Worm (Caenorhabditis elegans) whole organism, L1 larva: Measurements from ENCODE around the gene spe-43.

Experiments
- C04F5.9 ChIP-seq: sonication (generic microtip); optimal IDR thresholded peaks from 2 replicates; lab custom pipeline; 2016; ENCODE audit warnings: missing genetic modification characterization, missing compliant biosample characterization
- C34B4.2 ChIP-seq: sonication (generic microtip); optimal IDR thresholded peaks from 2 replicates; lab custom pipeline; 2017; ENCODE audit warnings: mild to moderate bottlenecking, missing genetic modification characterization, missing compliant biosample characterization
- F16B12.6 ChIP-seq: fragments of 150-350 bp; optimal IDR thresholded peaks from 2 replicates; lab custom pipeline; 2014; ENCODE audit warnings: missing biosample characterization, missing genetic modification characterization
- Y116A8C.19 ChIP-seq: sonication (generic microtip); optimal IDR thresholded peaks from 2 replicates; lab custom pipeline; 2016; ENCODE audit warnings: missing compliant biosample characterization, missing genetic modification characterization, borderline replicate concordance
- aha-1 ChIP-seq: fragments of 150-350 bp; optimal IDR thresholded peaks from 2 replicates; lab custom pipeline; 2014; ENCODE audit warnings: missing biosample characterization, missing genetic modification characterization
- aly-2 ChIP-seq: fragments of 150-350 bp; optimal IDR thresholded peaks from 2 replicates; lab custom pipeline; 2014; ENCODE audit warnings: missing biosample characterization, missing genetic modification characterization
- ama-1 ChIP-seq: fragments of 150-350 bp; optimal IDR thresholded peaks from 2 replicates; lab custom pipeline; 2014
- ceh-63 ChIP-seq: fragments of 200-800 bp; sonication (Bioruptor generic); optimal IDR thresholded peaks from 2 replicates; lab custom pipeline; 2018; ENCODE audit warnings: mild to moderate bottlenecking, missing genetic modification characterization, missing compliant biosample characterization
- ces-1 ChIP-seq: fragments of 150-350 bp; optimal IDR thresholded peaks from 2 replicates; lab custom pipeline; 2014; ENCODE audit warnings: missing biosample characterization, missing genetic modification reagents, missing genetic modification characterization
- dpl-1 ChIP-seq, 3 experiments: fragments of 150-350 bp in 2 of 3; sonication (generic microtip) in 1 of 3; optimal IDR thresholded peaks; 2 replicates each; lab custom pipeline; 2014 to 2017; ENCODE audit warnings: missing biosample characterization in 3 of 3, missing genetic modification characterization in 3 of 3, missing genetic modification reagents in 3 of 3
- dsc-1 ChIP-seq: sonication (generic microtip); optimal IDR thresholded peaks from 2 replicates; lab custom pipeline; 2016; ENCODE audit warnings: mild to moderate bottlenecking, missing genetic modification characterization, missing compliant biosample characterization
- efl-1 ChIP-seq, 4 experiments: fragments of 150-350 bp; optimal IDR thresholded peaks in 3 of 4; peaks in 1 of 4; 1 replicate in 1 of 4; 2 replicates in 3 of 4; lab custom pipeline; 2014; ENCODE audit warnings: missing biosample characterization in 2 of 4, missing genetic modification characterization in 2 of 4, missing genetic modification reagents in 2 of 4
- efl-3 ChIP-seq: fragments of 200-800 bp; sonication (Bioruptor generic); optimal IDR thresholded peaks from 2 replicates; lab custom pipeline; 2018; ENCODE audit warnings: mild to moderate bottlenecking, missing genetic modification characterization, missing compliant biosample characterization
- egl-27 ChIP-seq, 2 experiments: fragments of 150-350 bp in 1 of 2; sonication (generic microtip); optimal IDR thresholded peaks; 3 replicates each; lab custom pipeline; 2017 to 2018; ENCODE audit warnings: missing biosample characterization in 2 of 2, missing genetic modification characterization in 2 of 2, missing genetic modification reagents in 2 of 2
- ets-5 ChIP-seq: fragments of 200-800 bp; sonication (Bioruptor generic); IDR thresholded peaks from 2 replicates; pipeline ENCODE4 v1.3.6; 2022; ENCODE audit warnings: missing genetic modification characterization, missing compliant biosample characterization
- fkh-10 ChIP-seq: sonication (generic microtip); optimal IDR thresholded peaks from 2 replicates; lab custom pipeline; 2017; ENCODE audit warnings: missing biosample characterization, missing genetic modification reagents, missing genetic modification characterization
- fkh-4 ChIP-seq: sonication (generic microtip); optimal IDR thresholded peaks from 2 replicates; lab custom pipeline; 2016; ENCODE audit warnings: missing compliant biosample characterization, missing genetic modification characterization, borderline replicate concordance
- fos-1 ChIP-seq: fragments of 150-350 bp; optimal IDR thresholded peaks from 2 replicates; lab custom pipeline; 2014; ENCODE audit warnings: missing biosample characterization, missing genetic modification characterization
- grh-1 ChIP-seq: fragments of 200-800 bp; sonication (Bioruptor generic); IDR thresholded peaks from 2 replicates; pipeline ENCODE4 v1.3.6; 2022; ENCODE audit warnings: missing genetic modification reagents, missing genetic modification characterization, missing compliant biosample characterization
- hlh-4 ChIP-seq: sonication (generic microtip); optimal IDR thresholded peaks from 2 replicates; lab custom pipeline; 2016; ENCODE audit warnings: mild to moderate bottlenecking, missing genetic modification characterization, missing compliant biosample characterization
- hpl-2 ChIP-seq: fragments of 150-350 bp; optimal IDR thresholded peaks from 2 replicates; lab custom pipeline; 2014; ENCODE audit warnings: missing biosample characterization, missing genetic modification reagents, missing genetic modification characterization
- irx-1 ChIP-seq: sonication (generic microtip); optimal IDR thresholded peaks from 2 replicates; lab custom pipeline; 2016; ENCODE audit warnings: missing genetic modification characterization, missing compliant biosample characterization
- jun-1 ChIP-seq: fragments of 150-350 bp; optimal IDR thresholded peaks from 2 replicates; lab custom pipeline; 2014; ENCODE audit warnings: missing biosample characterization, missing genetic modification reagents, missing genetic modification characterization
- lin-13 ChIP-seq: fragments of 150-350 bp; optimal IDR thresholded peaks from 2 replicates; lab custom pipeline; 2014; ENCODE audit warnings: missing biosample characterization, missing genetic modification reagents, missing genetic modification characterization
- lir-3 ChIP-seq: sonication (generic microtip); optimal IDR thresholded peaks from 2 replicates; lab custom pipeline; 2016; ENCODE audit warnings: mild to moderate bottlenecking, missing genetic modification characterization, moderate library complexity, missing compliant biosample characterization; ENCODE audit not compliant: poor library complexity
- mef-2 ChIP-seq: fragments of 150-350 bp; optimal IDR thresholded peaks from 2 replicates; lab custom pipeline; 2014; ENCODE audit warnings: missing biosample characterization, missing genetic modification characterization
- nhr-12 ChIP-seq: sonication (generic microtip); optimal IDR thresholded peaks from 2 replicates; lab custom pipeline; 2017; ENCODE audit warnings: missing biosample characterization, missing genetic modification characterization
- nhr-19 ChIP-seq: fragments of 200-800 bp; sonication (Bioruptor generic); conservative IDR thresholded peaks from 2 replicates; pipeline ENCODE4 v1.3.6; 2022; ENCODE audit warnings: missing genetic modification characterization, missing compliant biosample characterization
- nhr-71 ChIP-seq: sonication (generic microtip); optimal IDR thresholded peaks from 2 replicates; lab custom pipeline; 2016; ENCODE audit warnings: mild to moderate bottlenecking, missing genetic modification characterization, moderate library complexity, missing compliant biosample characterization
- nhr-77 ChIP-seq: fragments of 150-350 bp; optimal IDR thresholded peaks from 2 replicates; lab custom pipeline; 2014; ENCODE audit warnings: missing biosample characterization, missing genetic modification characterization
- pag-3 ChIP-seq: sonication (generic microtip); optimal IDR thresholded peaks from 2 replicates; lab custom pipeline; 2017; ENCODE audit warnings: missing genetic modification characterization, mild to moderate bottlenecking, missing compliant biosample characterization, antibody characterized with exemption, borderline replicate concordance; ENCODE audit not compliant: insufficient read depth
- pax-3 ChIP-seq: fragments of 200-800 bp; sonication (Bioruptor generic); optimal IDR thresholded peaks from 2 replicates; lab custom pipeline; 2018; ENCODE audit warnings: mild to moderate bottlenecking, missing genetic modification characterization, moderate library complexity, missing compliant biosample characterization
- pqm-1 ChIP-seq: sonication (generic microtip); optimal IDR thresholded peaks from 3 replicates; lab custom pipeline; 2017; ENCODE audit warnings: missing biosample characterization, missing genetic modification characterization
- skn-1 ChIP-seq: fragments of 150-350 bp; optimal IDR thresholded peaks from 2 replicates; lab custom pipeline; 2014; ENCODE audit warnings: missing biosample characterization, missing genetic modification characterization
- snpc-4 ChIP-seq: fragments of 150-350 bp; optimal IDR thresholded peaks from 2 replicates; lab custom pipeline; 2014; ENCODE audit warnings: missing biosample characterization, missing genetic modification characterization
- sptf-1 ChIP-seq: fragments of 150-350 bp; optimal IDR thresholded peaks from 2 replicates; lab custom pipeline; 2014; ENCODE audit warnings: missing biosample characterization, missing genetic modification characterization
- sup-37 ChIP-seq: fragments of 200-800 bp; sonication (Bioruptor generic); optimal IDR thresholded peaks from 2 replicates; lab custom pipeline; 2018; ENCODE audit warnings: mild to moderate bottlenecking, missing genetic modification characterization, missing compliant biosample characterization
- swsn-7 ChIP-seq: sonication (generic microtip); optimal IDR thresholded peaks from 2 replicates; lab custom pipeline; 2016; ENCODE audit warnings: missing genetic modification characterization, missing compliant biosample characterization
- tlp-1 ChIP-seq: fragments of 150-350 bp; optimal IDR thresholded peaks from 2 replicates; lab custom pipeline; 2014; ENCODE audit warnings: missing biosample characterization, missing genetic modification characterization
- unc-30 ChIP-seq: sonication (generic microtip); optimal IDR thresholded peaks from 2 replicates; lab custom pipeline; 2017; ENCODE audit warnings: missing biosample characterization, missing genetic modification characterization
- vab-15 ChIP-seq: sonication (generic microtip); optimal IDR thresholded peaks from 2 replicates; lab custom pipeline; 2017; ENCODE audit warnings: missing genotype, mild to moderate bottlenecking, missing genetic modification characterization, missing compliant biosample characterization
- xbp-1 ChIP-seq: sonication (generic microtip); optimal IDR thresholded peaks from 2 replicates; lab custom pipeline; 2016; ENCODE audit warnings: missing genetic modification characterization, missing compliant biosample characterization
- zag-1 ChIP-seq: fragments of 150-350 bp; optimal IDR thresholded peaks from 2 replicates; lab custom pipeline; 2014; ENCODE audit warnings: missing biosample characterization, missing genetic modification characterization
- ztf-11 ChIP-seq, 2 experiments: sonication (generic microtip); optimal IDR thresholded peaks; 2 replicates each; lab custom pipeline; 2016 to 2017; ENCODE audit warnings: missing genetic modification characterization in 2 of 2, missing biosample characterization in 1 of 2, missing compliant biosample characterization in 1 of 2

Gene spe-43

ce11 chrIV:13107359-13107758 lies 34.8 kb downstream of the spe-43 start, which contains the start of gene B0564.2:
B0564.2 (plus strand) TSS chrIV:13107659.
- TF ChIP-seq ama-1 (lab: Kevin White, UChicago) (no peak), skn-1 (no peak), sptf-1 (tag; lab: Kevin White, UChicago) (no peak), mef-2 (tag; lab: Kevin White, UChicago) (no peak), nhr-19 (no peak), aha-1 (tag; lab: Kevin White, UChicago) (no peak)

ce11 chrIV:13104900-13105299 lies 37.3 kb downstream of the spe-43 start, which contains the start of gene rde-11:
rde-11 (plus strand) TSS chrIV:13105200.
- TF ChIP-seq C04F5.9 (tag; lab: Kevin White, UChicago), result no peak
- no peak for TF ChIP-seq efl-1 (optimal IDR thresholded peaks at IDR 0.05; lab: Kevin White, UChicago)
- no peak for TF ChIP-seq efl-1 (GFP tag; optimal IDR thresholded peaks at IDR 0.05 in 1 of 2; lab: Kevin White, UChicago)
- TF ChIP-seq C34B4.2 (tag; lab: Kevin White, UChicago), result no peak
- TF ChIP-seq nhr-19, result no peak
- TF ChIP-seq pqm-1 (tag; lab: Kevin White, UChicago), result no peak
- no peak for TF ChIP-seq ztf-11 (tag; optimal IDR thresholded peaks at IDR 0.05; lab: Kevin White, UChicago)
- no peak for TF ChIP-seq ces-1
- TF ChIP-seq Y116A8C.19 (tag; lab: Kevin White, UChicago), result no peak
- TF ChIP-seq tlp-1 (tag; lab: Kevin White, UChicago), result no peak
- TF ChIP-seq lin-13 (GFP tag; lab: Kevin White, UChicago), result no peak

ce11 chrIV:13100415-13100814 lies 41.7 kb downstream of the spe-43 start, which contains the start of gene fask-1:
fask-1 (plus strand) TSS chrIV:13100715.
- TF ChIP-seq ceh-63 (GFP tag; lab: Kevin White, UChicago) (no peak), aha-1 (tag; lab: Kevin White, UChicago) (no peak), jun-1 (tag; lab: Kevin White, UChicago) (no peak), egl-27 (tag; optimal IDR thresholded peaks at IDR 0.05; lab: Kevin White, UChicago) (no peak), fkh-10 (GFP tag; lab: Kevin White, UChicago) (no peak)

- TF ChIP-seq irx-1 (tag; lab: Kevin White, UChicago), result peak; percentile 51
- TF ChIP-seq sptf-1 (tag; lab: Kevin White, UChicago), result no peak
- TF ChIP-seq xbp-1 (tag; lab: Kevin White, UChicago), result peak; percentile 78
- TF ChIP-seq grh-1 (GFP tag; lab: Robert Waterston, UW), result peak; percentile 13; the same call in 1 of the 2 replicates
- peak; percentile 74 for TF ChIP-seq swsn-7 (tag; lab: Kevin White, UChicago)
- peak; percentile 88 for TF ChIP-seq nhr-71 (tag; lab: Kevin White, UChicago)
- TF ChIP-seq pag-3 (tag; lab: Kevin White, UChicago), result no peak
- TF ChIP-seq ets-5 (GFP tag; lab: Robert Waterston, UW), result no peak
- TF ChIP-seq egl-27 (tag; optimal IDR thresholded peaks at IDR 0.05; lab: Kevin White, UChicago), result no peak
- TF ChIP-seq ztf-11 (tag; optimal IDR thresholded peaks at IDR 0.05; lab: Kevin White, UChicago), result no peak
- TF ChIP-seq fos-1 (tag; lab: Kevin White, UChicago), result peak; percentile 33
- TF ChIP-seq sup-37 (GFP tag; lab: Kevin White, UChicago), result no peak
- no peak for TF ChIP-seq hlh-4 (tag; lab: Kevin White, UChicago)
- TF ChIP-seq dsc-1 (tag; lab: Kevin White, UChicago), result peak; percentile 74
- no peak for TF ChIP-seq pax-3 (tag; lab: Kevin White, UChicago)
- no peak for TF ChIP-seq aly-2 (tag; lab: Kevin White, UChicago)
- TF ChIP-seq ceh-63 (GFP tag; lab: Kevin White, UChicago), result no peak
- TF ChIP-seq aha-1 (tag; lab: Kevin White, UChicago), result no peak
- TF ChIP-seq hpl-2, result no peak
- no peak for TF ChIP-seq pqm-1 (tag; lab: Kevin White, UChicago)
- peak; percentile 94 for TF ChIP-seq F16B12.6 (tag; lab: Kevin White, UChicago)
- peak; percentile 86 for TF ChIP-seq skn-1
- TF ChIP-seq unc-30, result no peak
- peak; percentile 76 for TF ChIP-seq nhr-19
- no peak for TF ChIP-seq fkh-4 (tag; lab: Kevin White, UChicago)
- peak; percentile 57 for TF ChIP-seq snpc-4 (tag; lab: Kevin White, UChicago)
- TF ChIP-seq efl-3, result no peak
- TF ChIP-seq vab-15 (tag; lab: Kevin White, UChicago), result no peak
- TF ChIP-seq lin-13 (GFP tag; lab: Kevin White, UChicago), result peak; percentile 25
- TF ChIP-seq zag-1 (tag; lab: Kevin White, UChicago), result no peak
- TF ChIP-seq nhr-12 (tag; lab: Kevin White, UChicago), result no peak
- peak; percentile 73 to 84 (median 79) for TF ChIP-seq dpl-1 (GFP tag; optimal IDR thresholded peaks at IDR 0.05; lab: Kevin White, UChicago)
- TF ChIP-seq C04F5.9 (tag; lab: Kevin White, UChicago), result peak; percentile 50
- peak; percentile 17 for TF ChIP-seq nhr-77
- peak; percentile 46 for TF ChIP-seq lir-3
Observed at ce11 chrIV:13098652-13099051, 43.5 kb downstream of the spe-43 start, which contains the start of the genes dli-1, tin-9.2 and exos-4.1. dli-1 (minus strand) TSS chrIV:13098792. tin-9.2 (plus strand) TSS chrIV:13098995. exos-4.1 (plus strand) TSS chrIV:13098999.
